Worm (Caenorhabditis elegans) whole organism, young adult: ENCODE measurements around the gene cbp-1.
A peak's percentile ranks its signal among the peaks of the same experiment; 100 is the strongest.

ENCODE experiments used
- C17E4.6 ChIP-seq: fragments of 200-800 bp; sonication (Bioruptor generic); IDR thresholded peaks from 2 replicates; pipeline ENCODE4 v1.3.6; 2022; ENCODE audit warnings: missing genetic modification reagents, missing genetic modification characterization, missing compliant biosample characterization
- F33H1.4 ChIP-seq: fragments of 200-800 bp; sonication (Bioruptor generic); IDR thresholded peaks from 2 replicates; pipeline ENCODE4 v1.3.6; 2022; ENCODE audit warnings: missing genetic modification reagents, missing genetic modification characterization, missing compliant biosample characterization
- F57A8.1 ChIP-seq: fragments of 200-800 bp; sonication (Bioruptor generic); optimal IDR thresholded peaks from 2 replicates; lab custom pipeline; 2018; ENCODE audit warnings: mild to moderate bottlenecking, missing genetic modification characterization, moderate library complexity, missing compliant biosample characterization
- T26A5.8 ChIP-seq: sonication (generic microtip); optimal IDR thresholded peaks from 2 replicates; lab custom pipeline; 2016; ENCODE audit warnings: missing genetic modification characterization, missing compliant biosample characterization
- Y53G8AR.9 ChIP-seq: fragments of 200-800 bp; sonication (Bioruptor generic); conservative IDR thresholded peaks from 2 replicates; pipeline ENCODE4 v1.3.6; 2022; ENCODE audit warnings: missing genetic modification reagents, missing genetic modification characterization, missing compliant biosample characterization
- Y67H2A.10 ChIP-seq: fragments of 200-800 bp; sonication (Bioruptor generic); conservative IDR thresholded peaks from 2 replicates; pipeline ENCODE4 v1.3.6; 2022; ENCODE audit warnings: missing genetic modification reagents, missing genetic modification characterization, missing compliant biosample characterization
- atf-7 ChIP-seq: sonication (generic microtip); optimal IDR thresholded peaks from 2 replicates; lab custom pipeline; 2017; ENCODE audit warnings: mild to moderate bottlenecking, missing genetic modification characterization, missing compliant biosample characterization
- attf-5 ChIP-seq: fragments of 200-800 bp; sonication (Bioruptor generic); optimal IDR thresholded peaks from 2 replicates; lab custom pipeline; 2018; ENCODE audit warnings: mild to moderate bottlenecking, missing genetic modification characterization, missing compliant biosample characterization
- attf-6 ChIP-seq: fragments of 200-800 bp; sonication (Bioruptor generic); IDR thresholded peaks from 2 replicates; pipeline ENCODE4 v1.3.6; 2022; ENCODE audit warnings: missing genetic modification reagents, missing genetic modification characterization, missing compliant biosample characterization
- bed-1 ChIP-seq: fragments of 200-800 bp; sonication (Bioruptor generic); IDR thresholded peaks from 2 replicates; pipeline ENCODE4 v1.3.6; 2022; ENCODE audit warnings: missing genetic modification reagents, missing genetic modification characterization, missing compliant biosample characterization
- ccch-3 ChIP-seq: fragments of 200-800 bp; sonication (Bioruptor generic); optimal IDR thresholded peaks from 2 replicates; lab custom pipeline; 2018; ENCODE audit warnings: mild to moderate bottlenecking, missing genetic modification characterization, missing compliant biosample characterization
- ceh-58 ChIP-seq: fragments of 200-800 bp; sonication (Bioruptor generic); IDR thresholded peaks from 2 replicates; pipeline ENCODE4 v1.3.6; 2022; ENCODE audit warnings: missing genetic modification characterization, missing compliant biosample characterization
- chd-7 ChIP-seq: sonication (generic microtip); optimal IDR thresholded peaks from 2 replicates; lab custom pipeline; 2016; ENCODE audit warnings: mild to moderate bottlenecking, missing genetic modification characterization, moderate library complexity, missing compliant biosample characterization
- dpff-1 ChIP-seq: sonication (generic microtip); optimal IDR thresholded peaks from 2 replicates; lab custom pipeline; 2017; ENCODE audit warnings: mild to moderate bottlenecking, missing genetic modification characterization, missing compliant biosample characterization
- dpl-1 ChIP-seq: fragments of 150-350 bp; optimal IDR thresholded peaks from 2 replicates; lab custom pipeline; 2014; ENCODE audit warnings: missing biosample characterization, missing genetic modification reagents, missing genetic modification characterization
- efl-1 ChIP-seq: fragments of 150-350 bp; optimal IDR thresholded peaks from 2 replicates; lab custom pipeline; 2014; ENCODE audit warnings: missing biosample characterization, missing genetic modification reagents, missing genetic modification characterization
- egl-44 ChIP-seq: fragments of 200-800 bp; sonication (Bioruptor generic); IDR thresholded peaks from 2 replicates; pipeline ENCODE4 v1.3.6; 2022; ENCODE audit warnings: missing genetic modification reagents, missing genetic modification characterization, missing compliant biosample characterization
- egrh-3 ChIP-seq: fragments of 200-800 bp; sonication (Bioruptor generic); IDR thresholded peaks from 2 replicates; pipeline ENCODE4 v1.3.6; 2022; ENCODE audit warnings: missing genetic modification reagents, missing genetic modification characterization, missing compliant biosample characterization
- ets-4 ChIP-seq: fragments of 200-800 bp; sonication (Bioruptor generic); optimal IDR thresholded peaks from 2 replicates; lab custom pipeline; 2018; ENCODE audit warnings: mild to moderate bottlenecking, missing genetic modification characterization, missing compliant biosample characterization
- fkh-3 ChIP-seq: sonication (generic microtip); optimal IDR thresholded peaks from 2 replicates; lab custom pipeline; 2016; ENCODE audit warnings: mild to moderate bottlenecking, missing genetic modification characterization, missing compliant biosample characterization
- hmg-1.2 ChIP-seq: fragments of 200-800 bp; sonication (Bioruptor generic); IDR thresholded peaks from 2 replicates; pipeline ENCODE4 v1.3.6; 2022; ENCODE audit warnings: missing genetic modification reagents, missing genetic modification characterization, missing compliant biosample characterization
- hrde-1 ChIP-seq: sonication (generic microtip); optimal IDR thresholded peaks from 2 replicates; lab custom pipeline; 2016; ENCODE audit warnings: missing genetic modification characterization, mild to moderate bottlenecking, missing compliant biosample characterization, moderate library complexity, missing genotype, missing genetic modification reagents, borderline replicate concordance
- let-526 ChIP-seq: fragments of 200-800 bp; sonication (Bioruptor generic); IDR thresholded peaks from 2 replicates; pipeline ENCODE4 v1.3.6; 2022; ENCODE audit warnings: missing genetic modification reagents, missing genetic modification characterization, missing compliant biosample characterization
- lin-35 ChIP-seq, 3 experiments: fragments of 150-350 bp in 2 of 3; sonication (generic microtip) in 1 of 3; optimal IDR thresholded peaks; 2 replicates each; lab custom pipeline; 2014 to 2018; ENCODE audit warnings: missing biosample characterization in 3 of 3, missing genetic modification characterization in 3 of 3, missing genetic modification reagents in 3 of 3
- lin-54 ChIP-seq: fragments of 200-800 bp; sonication (Bioruptor generic); optimal IDR thresholded peaks from 2 replicates; lab custom pipeline; 2018; ENCODE audit warnings: mild to moderate bottlenecking, missing genetic modification characterization, missing compliant biosample characterization
- lsy-27 ChIP-seq: sonication (generic microtip); optimal IDR thresholded peaks from 2 replicates; lab custom pipeline; 2017; ENCODE audit warnings: missing genetic modification characterization, mild to moderate bottlenecking, missing compliant biosample characterization, antibody characterized with exemption, missing genotype, borderline replicate concordance; ENCODE audit not compliant: insufficient read depth
- madf-10 ChIP-seq: sonication (generic microtip); optimal IDR thresholded peaks from 2 replicates; lab custom pipeline; 2016; ENCODE audit warnings: mild to moderate bottlenecking, missing genetic modification characterization, missing compliant biosample characterization
- madf-8 ChIP-seq: fragments of 200-800 bp; sonication (Bioruptor generic); conservative IDR thresholded peaks from 2 replicates; pipeline ENCODE4 v1.3.6; 2022; ENCODE audit warnings: missing genetic modification reagents, missing genetic modification characterization, missing compliant biosample characterization
- mxl-1 ChIP-seq: sonication (generic microtip); optimal IDR thresholded peaks from 2 replicates; lab custom pipeline; 2016; ENCODE audit warnings: missing genetic modification characterization, missing compliant biosample characterization
- nfya-2 ChIP-seq: fragments of 200-800 bp; sonication (Bioruptor generic); IDR thresholded peaks from 2 replicates; pipeline ENCODE4 v1.3.6; 2022; ENCODE audit warnings: missing genetic modification reagents, missing genetic modification characterization, missing compliant biosample characterization
- nhr-120 ChIP-seq: fragments of 200-800 bp; sonication (Bioruptor generic); IDR thresholded peaks from 2 replicates; pipeline ENCODE4 v1.3.6; 2022; ENCODE audit warnings: missing genetic modification characterization, missing compliant biosample characterization
- nhr-80 ChIP-seq: sonication (generic microtip); optimal IDR thresholded peaks from 2 replicates; lab custom pipeline; 2016; ENCODE audit warnings: missing genetic modification characterization, missing compliant biosample characterization
- rec-8 ChIP-seq, 2 experiments: sonication (generic microtip); optimal IDR thresholded peaks; 2 replicates each; lab custom pipeline; 2016; ENCODE audit warnings: mild to moderate bottlenecking in 2 of 2, missing genetic modification characterization in 2 of 2, missing genetic modification reagents in 2 of 2, missing genotype in 2 of 2, missing biosample characterization in 1 of 2, missing compliant biosample characterization in 1 of 2, moderate library complexity in 1 of 2
- repo-1 ChIP-seq: sonication (generic microtip); optimal IDR thresholded peaks from 2 replicates; lab custom pipeline; 2017; ENCODE audit warnings: mild to moderate bottlenecking, missing genetic modification characterization, missing compliant biosample characterization
- sea-2 ChIP-seq: fragments of 200-800 bp; sonication (Bioruptor generic); IDR thresholded peaks from 2 replicates; pipeline ENCODE4 v1.3.6; 2022; ENCODE audit warnings: missing genetic modification characterization, missing compliant biosample characterization
- sptf-2 ChIP-seq: fragments of 200-800 bp; sonication (Bioruptor generic); optimal IDR thresholded peaks from 2 replicates; lab custom pipeline; 2018; ENCODE audit warnings: mild to moderate bottlenecking, missing genetic modification characterization, missing compliant biosample characterization
- unc-130 ChIP-seq: sonication (generic microtip); optimal IDR thresholded peaks from 2 replicates; lab custom pipeline; 2016; ENCODE audit warnings: missing genetic modification reagents, missing genetic modification characterization, missing compliant biosample characterization
- unc-62 ChIP-seq: fragments of 150-350 bp; optimal IDR thresholded peaks from 2 replicates; lab custom pipeline; 2014; ENCODE audit warnings: missing biosample characterization, missing genetic modification reagents, missing genetic modification characterization
- ztf-22 ChIP-seq: fragments of 200-800 bp; sonication (Bioruptor generic); optimal IDR thresholded peaks from 2 replicates; lab custom pipeline; 2018; ENCODE audit warnings: mild to moderate bottlenecking, missing genetic modification characterization, moderate library complexity, missing compliant biosample characterization
- ztf-3 ChIP-seq: fragments of 200-800 bp; sonication (Bioruptor generic); optimal IDR thresholded peaks from 2 replicates; lab custom pipeline; 2018; ENCODE audit warnings: mild to moderate bottlenecking, missing genetic modification characterization, missing compliant biosample characterization

Gene cbp-1

ce11 chrIII:9782011-9782436, 15.7 kb downstream of the cbp-1 start, which contains the start of gene vha-2 (continued):
- no peak for TF ChIP-seq madf-8 (GFP tag; lab: Robert Waterston, UW)
- peak; percentile 79 for TF ChIP-seq hrde-1 (tag; lab: Kevin White, UChicago)
- TF ChIP-seq chd-7 (tag; lab: Kevin White, UChicago) = peak; percentile 58
- no peak for TF ChIP-seq egrh-3
- TF ChIP-seq let-526 = no peak
- no peak; the same call in none of the 2 replicates for TF ChIP-seq hmg-1.2 (GFP tag; lab: Robert Waterston, UW)
- TF ChIP-seq unc-130 = no peak
- TF ChIP-seq fkh-3 (tag; lab: Kevin White, UChicago) = no peak
- TF ChIP-seq nfya-2 (GFP tag; lab: Robert Waterston, UW) = peak; percentile 25; the same call in 1 of the 2 replicates
- TF ChIP-seq attf-6 = no peak
- TF ChIP-seq unc-62 (GFP tag; lab: Kevin White, UChicago) = no peak
- TF ChIP-seq efl-1 (GFP tag; lab: Kevin White, UChicago) = no peak
- TF ChIP-seq lin-54 (GFP tag; lab: Kevin White, UChicago) = peak; percentile 3
- TF ChIP-seq atf-7 (tag; lab: Kevin White, UChicago) = peak; percentile 40
- TF ChIP-seq rec-8 (tag; optimal IDR thresholded peaks at IDR 0.05; lab: Kevin White, UChicago) = no peak
- TF ChIP-seq ceh-58 (GFP tag; lab: Robert Waterston, UW) = no peak
- peak; percentile 30 for TF ChIP-seq T26A5.8 (tag; lab: Kevin White, UChicago)
- TF ChIP-seq bed-1 (GFP tag; lab: Robert Waterston, UW) = no peak
- TF ChIP-seq F33H1.4 (GFP tag; lab: Robert Waterston, UW) = no peak; the same call in 1 of the 2 replicates
- peak; percentile 66 for TF ChIP-seq ets-4 (GFP tag; lab: Kevin White, UChicago)
- peak; percentile 23 for TF ChIP-seq madf-10 (tag; lab: Kevin White, UChicago)
- TF ChIP-seq nhr-120 (GFP tag; lab: Robert Waterston, UW) = no peak
- TF ChIP-seq lin-35 (GFP tag; optimal IDR thresholded peaks at IDR 0.05; lab: Kevin White, UChicago) = no peak
- peak; percentile 80 for TF ChIP-seq Y53G8AR.9 (GFP tag; lab: Robert Waterston, UW)
- TF ChIP-seq dpff-1 = peak; percentile 11
- no peak for TF ChIP-seq ztf-22
- peak; percentile 22; the same call in 1 of the 2 replicates for TF ChIP-seq C17E4.6
- TF ChIP-seq sptf-2 (GFP tag; lab: Kevin White, UChicago) = no peak
- no peak for TF ChIP-seq mxl-1 (tag; lab: Kevin White, UChicago)
- TF ChIP-seq dpl-1 (GFP tag; lab: Kevin White, UChicago) = no peak
- TF ChIP-seq lsy-27 (tag; lab: Kevin White, UChicago) = no peak
- TF ChIP-seq ztf-3 (GFP tag; lab: Kevin White, UChicago) = no peak
- no peak for TF ChIP-seq Y67H2A.10 (GFP tag; lab: Robert Waterston, UW)
- no peak for TF ChIP-seq attf-5
- TF ChIP-seq sea-2 (GFP tag; lab: Robert Waterston, UW) = no peak
- no peak for TF ChIP-seq F57A8.1
- peak; percentile 62 for TF ChIP-seq repo-1 (tag; lab: Kevin White, UChicago)
- no peak for TF ChIP-seq ccch-3 (GFP tag; lab: Kevin White, UChicago)
- peak; percentile 53; the same call in 1 of the 2 replicates for TF ChIP-seq egl-44 (GFP tag; lab: Robert Waterston, UW)
- TF ChIP-seq nhr-80 (tag; lab: Kevin White, UChicago) = no peak
